Fruit fly (Drosophila melanogaster) whole organism, wandering third instar larva: ENCODE measurements around the gene ph-p.

ENCODE experiments used
- CG9705 ChIP-seq: fragments of 200-800 bp; sonication (Bioruptor generic); optimal IDR thresholded peaks from 2 replicates; lab custom pipeline; 2018; ENCODE audit warnings: missing biosample characterization, mild to moderate bottlenecking, missing genetic modification characterization
- Hr78 ChIP-seq: fragments of >200 bp; optimal IDR thresholded peaks from 2 replicates; lab custom pipeline; 2017; ENCODE audit warnings: missing biosample characterization, missing genetic modification characterization
- brk ChIP-seq: fragments of 200-800 bp; sonication (Bioruptor generic); optimal IDR thresholded peaks from 2 replicates; lab custom pipeline; 2016; ENCODE audit warnings: missing biosample characterization, mild to moderate bottlenecking, missing genetic modification characterization
- dl ChIP-seq, 2 experiments: fragments of 175-275, 200-275 bp in 1 of 2; fragments of 200-275 bp in 1 of 2; sonication (Bioruptor generic); optimal IDR thresholded peaks; lab custom pipeline; 2018; ENCODE audit warnings: mild to moderate bottlenecking in 2 of 2, missing biosample characterization in 2 of 2, missing genetic modification characterization in 2 of 2, moderate library complexity in 2 of 2; ENCODE audit not compliant: partially characterized antibody in 2 of 2, insufficient read depth in 1 of 2
- fru ChIP-seq: fragments of 200-800 bp; sonication (Bioruptor generic); optimal IDR thresholded peaks from 3 replicates; lab custom pipeline; 2016; ENCODE audit warnings: missing biosample characterization, mild to moderate bottlenecking, missing genetic modification characterization
- jim ChIP-seq: fragments of 175-275, 200-325 bp; sonication (Bioruptor generic); optimal IDR thresholded peaks from 2 replicates; lab custom pipeline; 2016; ENCODE audit warnings: missing biosample characterization, mild to moderate bottlenecking, missing genetic modification characterization
- lola ChIP-seq: fragments of >200 bp; optimal IDR thresholded peaks from 2 replicates; lab custom pipeline; 2017; ENCODE audit warnings: missing biosample characterization, missing genetic modification characterization
- pan ChIP-seq: fragments of >200 bp; optimal IDR thresholded peaks from 2 replicates; lab custom pipeline; 2017
- psq ChIP-seq: fragments of 200-800 bp; sonication (Bioruptor generic); optimal IDR thresholded peaks from 3 replicates; lab custom pipeline; 2017; ENCODE audit warnings: missing biosample characterization, mild to moderate bottlenecking, missing genetic modification characterization, moderate library complexity
- sv ChIP-seq: fragments of 200-800 bp; sonication (Bioruptor generic); optimal IDR thresholded peaks from 3 replicates; lab custom pipeline; 2016; ENCODE audit warnings: missing biosample characterization, missing genetic modification characterization

DNA sequence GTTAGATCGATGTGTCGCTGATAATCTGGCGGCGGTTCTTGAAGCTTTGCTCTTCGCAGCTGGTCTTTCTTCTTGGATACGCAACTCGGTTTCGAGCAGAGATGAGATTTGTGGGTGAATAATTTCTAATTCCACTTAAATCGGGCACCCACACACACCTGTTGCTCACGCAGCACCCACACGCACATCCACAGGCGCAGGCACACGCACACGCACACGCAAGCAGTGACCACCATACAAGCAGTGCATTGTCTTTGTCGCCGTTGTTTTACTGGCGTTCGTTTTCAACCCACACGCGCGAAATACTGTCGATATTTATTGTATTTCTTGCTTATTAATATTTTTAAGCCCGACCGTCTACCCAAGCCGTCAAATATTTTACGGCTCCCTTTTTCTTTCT is 41.8 kb downstream of the ph-p start:
- TF ChIP-seq psq (GFP tag; lab: Kevin White, UChicago) (no peak), brk (GFP tag; lab: Kevin White, UChicago) (no peak), Hr78 (GFP tag; lab: Kevin White, UChicago) (no peak), pan (no peak), fru (GFP tag; lab: Kevin White, UChicago) (no peak), jim (no peak), CG9705 (GFP tag; lab: Kevin White, UChicago) (no peak), sv (GFP tag; lab: Kevin White, UChicago) (no peak), dl (GFP tag; optimal IDR thresholded peaks at IDR 0.05; lab: Kevin White, UChicago; ENCODE audit: insufficient read depth in 1 of 2, partially characterized antibody in 2 of 2) (no peak), lola (GFP tag; lab: Kevin White, UChicago) (no peak)
